Worm (Caenorhabditis elegans) whole organism, late embryonic: Measurements from ENCODE around the gene T12A2.3.

Experiments
- ama-1 ChIP-seq: fragments of 150-350 bp; optimal IDR thresholded peaks from 2 replicates; lab custom pipeline; 2014
- ceh-34 ChIP-seq: sonication (generic microtip); optimal IDR thresholded peaks from 2 replicates; lab custom pipeline; 2016; ENCODE audit warnings: mild to moderate bottlenecking, missing genetic modification characterization, missing compliant biosample characterization
- dve-1 ChIP-seq: sonication (generic microtip); optimal IDR thresholded peaks from 2 replicates; lab custom pipeline; 2017; ENCODE audit warnings: antibody characterized with exemption, mild to moderate bottlenecking, missing genetic modification characterization, missing compliant biosample characterization
- elt-2 ChIP-seq: sonication (generic microtip); optimal IDR thresholded peaks from 2 replicates; lab custom pipeline; 2016; ENCODE audit warnings: missing genetic modification reagents, missing genetic modification characterization, missing compliant biosample characterization
- hlh-6 ChIP-seq: sonication (generic microtip); optimal IDR thresholded peaks from 2 replicates; lab custom pipeline; 2016; ENCODE audit warnings: missing genotype, missing genetic modification characterization, missing compliant biosample characterization
- lim-6 ChIP-seq: sonication (generic microtip); optimal IDR thresholded peaks from 2 replicates; lab custom pipeline; 2016; ENCODE audit warnings: missing genetic modification characterization, missing compliant biosample characterization
- nfya-1 ChIP-seq: sonication (generic microtip); optimal IDR thresholded peaks from 2 replicates; lab custom pipeline; 2017; ENCODE audit warnings: missing genetic modification characterization, mild to moderate bottlenecking, missing compliant biosample characterization, antibody characterized with exemption, moderate library complexity

DNA sequence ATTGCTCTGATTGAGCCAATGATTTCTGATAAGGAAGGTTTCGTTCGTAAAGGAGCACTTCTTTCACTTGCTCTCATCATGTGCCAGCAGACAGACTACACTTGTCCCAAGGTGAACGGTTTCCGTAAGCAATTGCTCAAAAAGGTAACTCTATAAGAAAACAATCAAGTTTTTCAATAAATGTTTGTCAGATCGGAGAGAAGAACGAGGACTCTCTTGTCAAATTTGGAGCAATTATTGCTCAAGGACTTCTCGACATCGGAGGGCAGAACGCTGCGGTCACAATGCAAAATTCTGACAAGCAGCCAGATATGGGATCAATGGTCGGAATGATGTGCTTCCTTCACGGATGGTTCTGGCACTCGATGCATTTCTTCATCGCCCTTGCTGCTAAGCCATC, 39.3 kb upstream of the T12A2.3 start:
- no peak for TF ChIP-seq hlh-6 (tag; lab: Kevin White, UChicago)
- TF ChIP-seq ceh-34 (tag; lab: Kevin White, UChicago), result no peak
- TF ChIP-seq elt-2 (tag; lab: Kevin White, UChicago), result no peak
- no peak for TF ChIP-seq lim-6 (tag; lab: Kevin White, UChicago)
- no peak for TF ChIP-seq nfya-1 (tag; lab: Kevin White, UChicago)
- TF ChIP-seq ama-1 (lab: Kevin White, UChicago), result no peak
- TF ChIP-seq dve-1 (tag; lab: Kevin White, UChicago), result no peak
